Worm (Caenorhabditis elegans): ENCODE results near the gene allo-1.
"Not testable (repeated sequence)": the region's sequence is repeated elsewhere in the genome, so short reads cannot be mapped to it uniquely, and the experiment has no call there.

Gene allo-1

ce11 chrIV:10654047-10654446, 42.8 kb downstream of the allo-1 start, which contains the start of gene glb-19:
TSS of gene glb-19 (minus strand) at chrIV:10654147.
- not testable (repeated sequence) for TF ChIP-seq aly-1 (tag; optimal IDR thresholded peaks at IDR 0.05); tbx-11 (GFP tag; IDR thresholded peaks at IDR 0.05); pes-1 (GFP tag; IDR thresholded peaks at IDR 0.05)
